Worm (Caenorhabditis elegans): ENCODE results near the gene pals-37.

- TF ChIP-seq dpl-1 (GFP tag; optimal IDR thresholded peaks at IDR 0.05) (no peak), lin-14 (GFP tag; optimal IDR thresholded peaks at IDR 0.05) (no peak), ets-5 (GFP tag; IDR thresholded peaks at IDR 0.05) (no peak)
Observed at ce11 chrV:12408525-12408924, 32.8 kb downstream of the pals-37 start, which contains the start of gene cdr-4.
